Worm (Caenorhabditis elegans) whole organism, L2 larva: Measurements from ENCODE around the gene K06A4.10.

Experiments used
- ZK546.5 ChIP-seq: sonication (generic microtip); optimal IDR thresholded peaks from 2 replicates; lab custom pipeline; 2017; ENCODE audit warnings: missing biosample characterization, missing genetic modification characterization
- aly-2 ChIP-seq: fragments of 150-350 bp; optimal IDR thresholded peaks from 2 replicates; lab custom pipeline; 2014; ENCODE audit warnings: missing biosample characterization, missing genetic modification characterization
- ama-1 ChIP-seq: fragments of 150-350 bp; optimal IDR thresholded peaks from 2 replicates; lab custom pipeline; 2018; ENCODE audit warnings: inconsistent platforms
- ceh-82 ChIP-seq: fragments of 150-350 bp; optimal IDR thresholded peaks from 2 replicates; lab custom pipeline; 2014; ENCODE audit warnings: missing biosample characterization, missing genetic modification characterization
- elt-3 ChIP-seq: sonication (generic microtip); optimal IDR thresholded peaks from 2 replicates; lab custom pipeline; 2017; ENCODE audit warnings: missing biosample characterization, missing genetic modification characterization
- lin-13 ChIP-seq: fragments of 150-350 bp; optimal IDR thresholded peaks from 2 replicates; lab custom pipeline; 2014; ENCODE audit warnings: missing biosample characterization, missing genetic modification reagents, missing genetic modification characterization
- mab-5 ChIP-seq: fragments of 150-350 bp; optimal IDR thresholded peaks from 2 replicates; lab custom pipeline; 2014; ENCODE audit warnings: missing biosample characterization, missing genetic modification characterization
- nhr-25 ChIP-seq: fragments of 150-350 bp; sonication (generic microtip); optimal IDR thresholded peaks from 3 replicates; lab custom pipeline; 2014; ENCODE audit warnings: missing biosample characterization, missing genetic modification characterization
- skn-1 ChIP-seq: sonication (generic microtip); optimal IDR thresholded peaks from 2 replicates; lab custom pipeline; 2017; ENCODE audit warnings: missing biosample characterization, missing genetic modification characterization
- snpc-4 ChIP-seq: fragments of 150-350 bp; optimal IDR thresholded peaks from 2 replicates; lab custom pipeline; 2014; ENCODE audit warnings: missing biosample characterization, missing genetic modification characterization
- unc-39 ChIP-seq: fragments of 150-350 bp; optimal IDR thresholded peaks from 2 replicates; lab custom pipeline; 2014; ENCODE audit warnings: missing biosample characterization, missing genetic modification characterization
- unc-55 ChIP-seq: fragments of 150-350 bp; sonication (generic microtip); optimal IDR thresholded peaks from 3 replicates; lab custom pipeline; 2014; ENCODE audit warnings: missing biosample characterization, missing genetic modification reagents, missing genetic modification characterization
- unc-62 ChIP-seq: fragments of 150-350 bp; optimal IDR thresholded peaks from 2 replicates; lab custom pipeline; 2014; ENCODE audit warnings: missing biosample characterization, missing genetic modification reagents, missing genetic modification characterization
- ztf-4 ChIP-seq: fragments of 150-350 bp; optimal IDR thresholded peaks from 2 replicates; lab custom pipeline; 2014; ENCODE audit warnings: missing biosample characterization, missing genetic modification characterization

ce11 chrV:9462605-9463004 lies 27.0 kb downstream of the K06A4.10 start, which contains the start of gene F07D3.3:
- TF ChIP-seq ztf-4 (tag; lab: Kevin White, UChicago) (no peak), skn-1 (no peak), ceh-82 (tag; lab: Kevin White, UChicago) (no peak), unc-55 (GFP tag; lab: Kevin White, UChicago) (no peak), mab-5 (tag; lab: Kevin White, UChicago) (no peak), ZK546.5 (no peak), snpc-4 (tag; lab: Kevin White, UChicago) (no peak), unc-62 (no peak), nhr-25 (tag; lab: Kevin White, UChicago) (no peak), lin-13 (GFP tag; lab: Kevin White, UChicago) (no peak), elt-3 (no peak), unc-39 (no peak), ama-1 (lab: Kevin White, UChicago) (no peak), aly-2 (tag; lab: Kevin White, UChicago) (no peak)
